Fruit fly (Drosophila melanogaster) whole organism, prepupa: ENCODE data around the gene sordd1.

Experiments used
- Blimp-1 ChIP-seq: fragments of 200-800 bp; sonication (Bioruptor generic); optimal IDR thresholded peaks from 3 replicates; lab custom pipeline; 2017; ENCODE audit warnings: missing biosample characterization, missing genetic modification characterization, mild to moderate bottlenecking, moderate library complexity, missing genetic modification reagents
- CG10631 ChIP-seq: fragments of 200-800 bp; sonication (Bioruptor generic); optimal IDR thresholded peaks from 2 replicates; lab custom pipeline; 2016; ENCODE audit warnings: missing biosample characterization, missing genetic modification characterization
- CG10669 ChIP-seq: fragments of 200-800 bp; sonication (Bioruptor generic); optimal IDR thresholded peaks from 3 replicates; lab custom pipeline; 2018; ENCODE audit warnings: missing biosample characterization, mild to moderate bottlenecking, missing genetic modification characterization, moderate library complexity
- CG11294 ChIP-seq: fragments of 200-800 bp; sonication (Bioruptor generic); IDR thresholded peaks from 2 replicates; pipeline ENCODE4 v1.3.6; 2022; ENCODE audit warnings: missing biosample characterization, missing genetic modification characterization
- CG11762 ChIP-seq: fragments of 200-800 bp; sonication (Bioruptor generic); optimal IDR thresholded peaks from 3 replicates; lab custom pipeline; 2016; ENCODE audit warnings: missing biosample characterization, missing genetic modification characterization; ENCODE audit not compliant: insufficient read depth
- CG15336 ChIP-seq: fragments of 200-800 bp; sonication (Bioruptor generic); IDR thresholded peaks from 2 replicates; pipeline ENCODE4 v1.3.6; 2022; ENCODE audit warnings: missing biosample characterization, missing genetic modification characterization
- CG16779 ChIP-seq: fragments of 200-800 bp; sonication (Bioruptor generic); optimal IDR thresholded peaks from 3 replicates; lab custom pipeline; 2017; ENCODE audit warnings: missing biosample characterization, mild to moderate bottlenecking, missing genetic modification characterization
- CG3032 ChIP-seq: fragments of 200-800 bp; optimal IDR thresholded peaks from 2 replicates; lab custom pipeline; 2019; ENCODE audit warnings: missing biosample characterization, mild to moderate bottlenecking, missing genetic modification characterization, moderate library complexity
- CG32006 ChIP-seq: fragments of 200-800 bp; sonication (Bioruptor generic); optimal IDR thresholded peaks from 3 replicates; lab custom pipeline; 2017; ENCODE audit warnings: missing biosample characterization, mild to moderate bottlenecking, missing genetic modification characterization
- CG34406 ChIP-seq: fragments of 200-800 bp; sonication (Bioruptor generic); optimal IDR thresholded peaks from 3 replicates; lab custom pipeline; 2016; ENCODE audit warnings: missing biosample characterization, missing genetic modification characterization
- CG6163 ChIP-seq: fragments of 200-800 bp; sonication (Bioruptor generic); IDR thresholded peaks from 3 replicates; pipeline ENCODE4 v1.3.6; 2022; ENCODE audit warnings: missing biosample characterization, missing genetic modification characterization
- CG6276 ChIP-seq: fragments of 200-800 bp; sonication (Bioruptor generic); optimal IDR thresholded peaks from 2 replicates; lab custom pipeline; 2017; ENCODE audit warnings: missing biosample characterization, mild to moderate bottlenecking, missing genetic modification characterization
- CG6792 ChIP-seq: fragments of 200-800 bp; sonication (Bioruptor generic); optimal IDR thresholded peaks from 3 replicates; lab custom pipeline; 2016; ENCODE audit warnings: missing biosample characterization, missing genetic modification characterization
- CG6808 ChIP-seq: fragments of 200-800 bp; sonication (Bioruptor generic); optimal IDR thresholded peaks from 3 replicates; lab custom pipeline; 2017; ENCODE audit warnings: missing biosample characterization, missing genetic modification characterization, mild to moderate bottlenecking, moderate library complexity, missing genetic modification reagents
- CG6854 ChIP-seq: fragments of 200-800 bp; sonication (Bioruptor generic); optimal IDR thresholded peaks from 2 replicates; lab custom pipeline; 2017; ENCODE audit warnings: missing biosample characterization, mild to moderate bottlenecking, missing genetic modification characterization
- CG8119 ChIP-seq: fragments of 200-800 bp; sonication (Bioruptor generic); IDR thresholded peaks from 3 replicates; pipeline ENCODE4 v1.3.6; 2022; ENCODE audit warnings: missing biosample characterization, missing genetic modification characterization
- CG8319 ChIP-seq: fragments of 200-800 bp; sonication (Bioruptor generic); optimal IDR thresholded peaks from 3 replicates; lab custom pipeline; 2016; ENCODE audit warnings: missing biosample characterization, missing genetic modification characterization
- Eip75B ChIP-seq: fragments of 200-800 bp; sonication (Bioruptor generic); optimal IDR thresholded peaks from 3 replicates; lab custom pipeline; 2016; ENCODE audit warnings: missing biosample characterization, missing genetic modification characterization
- Eip78C ChIP-seq: fragments of 200-800 bp; sonication (Bioruptor generic); peaks from one replicate; lab custom pipeline; 2016; ENCODE audit warnings: missing biosample characterization, missing genetic modification characterization
- Eip93F ChIP-seq: fragments of 200-800 bp; sonication (Bioruptor generic); optimal IDR thresholded peaks from 2 replicates; lab custom pipeline; 2016; ENCODE audit warnings: missing biosample characterization, mild to moderate bottlenecking, missing genetic modification characterization
- Ets21C ChIP-seq: fragments of 200-800 bp; sonication (Bioruptor generic); optimal IDR thresholded peaks from 3 replicates; lab custom pipeline; 2016; ENCODE audit warnings: missing biosample characterization, missing genetic modification characterization
- Ets96B ChIP-seq: fragments of 200-800 bp; optimal IDR thresholded peaks from 2 replicates; lab custom pipeline; 2019; ENCODE audit warnings: missing biosample characterization, mild to moderate bottlenecking, missing genetic modification characterization, moderate library complexity
- Gug ChIP-seq: fragments of 200-800 bp; sonication (Bioruptor generic); IDR thresholded peaks from 2 replicates; pipeline ENCODE4 v1.3.6; 2022; ENCODE audit warnings: missing biosample characterization, missing genetic modification characterization
- Hr38 ChIP-seq: sonication (Bioruptor generic); optimal IDR thresholded peaks from 2 replicates; lab custom pipeline; 2016; ENCODE audit warnings: missing biosample characterization, missing genetic modification characterization
- Hr39 ChIP-seq: fragments of 200-800 bp; sonication (Bioruptor generic); optimal IDR thresholded peaks from 2 replicates; lab custom pipeline; 2016; ENCODE audit warnings: missing biosample characterization, missing genetic modification characterization
- Hr4 ChIP-seq: fragments of 200-800 bp; sonication (Bioruptor generic); optimal IDR thresholded peaks from 3 replicates; lab custom pipeline; 2016; ENCODE audit warnings: missing biosample characterization, missing genetic modification characterization
- Lpt ChIP-seq: fragments of 200-800 bp; sonication (Bioruptor generic); optimal IDR thresholded peaks from 3 replicates; lab custom pipeline; 2016; ENCODE audit warnings: missing biosample characterization, missing genetic modification characterization
- Met ChIP-seq: fragments of 200-800 bp; sonication (Bioruptor generic); optimal IDR thresholded peaks from 3 replicates; lab custom pipeline; 2016; ENCODE audit warnings: missing biosample characterization, missing genetic modification characterization
- Smox ChIP-seq: fragments of 200-800 bp; sonication (Bioruptor generic); optimal IDR thresholded peaks from 3 replicates; lab custom pipeline; 2016; ENCODE audit warnings: missing biosample characterization, missing genetic modification characterization
- Sox15 ChIP-seq: fragments of 200-800 bp; sonication (Bioruptor generic); optimal IDR thresholded peaks from 3 replicates; lab custom pipeline; 2016; ENCODE audit warnings: missing biosample characterization, missing genetic modification characterization
- achi ChIP-seq: fragments of 200-800 bp; sonication (Bioruptor generic); optimal IDR thresholded peaks from 3 replicates; lab custom pipeline; 2016; ENCODE audit warnings: missing biosample characterization, missing genetic modification characterization
- acj6 ChIP-seq: fragments of 200-800 bp; sonication (Bioruptor generic); optimal IDR thresholded peaks from 3 replicates; lab custom pipeline; 2016; ENCODE audit warnings: missing biosample characterization, missing genetic modification characterization
- cyc ChIP-seq: fragments of 200-800 bp; sonication (Bioruptor generic); optimal IDR thresholded peaks from 3 replicates; lab custom pipeline; 2016; ENCODE audit warnings: missing biosample characterization, missing genetic modification characterization
- dac ChIP-seq: fragments of 200-800 bp; sonication (Bioruptor generic); optimal IDR thresholded peaks from 2 replicates; lab custom pipeline; 2017; ENCODE audit warnings: missing biosample characterization, mild to moderate bottlenecking, missing genetic modification characterization
- dsx ChIP-seq: fragments of 200-800 bp; optimal IDR thresholded peaks from 3 replicates; lab custom pipeline; 2019; ENCODE audit warnings: missing biosample characterization, mild to moderate bottlenecking, missing genetic modification characterization, moderate library complexity; ENCODE audit not compliant: poor library complexity, severe bottlenecking
- eg ChIP-seq: fragments of 200-800 bp; sonication (Bioruptor generic); IDR thresholded peaks from 3 replicates; pipeline ENCODE4 v1.3.6; 2022; ENCODE audit warnings: missing biosample characterization, missing genetic modification characterization
- esn ChIP-seq: fragments of 200-800 bp; sonication (Bioruptor generic); optimal IDR thresholded peaks from 2 replicates; lab custom pipeline; 2016; ENCODE audit warnings: missing biosample characterization, mild to moderate bottlenecking, missing genetic modification characterization, moderate library complexity
- fd85E ChIP-seq: fragments of 200-800 bp; sonication (Bioruptor generic); optimal IDR thresholded peaks from 3 replicates; lab custom pipeline; 2016; ENCODE audit warnings: missing biosample characterization, missing genetic modification characterization
- fkh ChIP-seq: fragments of 200-800 bp; sonication (Bioruptor generic); optimal IDR thresholded peaks from 3 replicates; lab custom pipeline; 2017; ENCODE audit warnings: missing biosample characterization, mild to moderate bottlenecking, missing genetic modification characterization, moderate library complexity
- net ChIP-seq: fragments of 200-800 bp; sonication (Bioruptor generic); optimal IDR thresholded peaks from 3 replicates; lab custom pipeline; 2016; ENCODE audit warnings: missing biosample characterization, missing genetic modification characterization
- ss ChIP-seq, 2 experiments: fragments of 200-800 bp; sonication (Bioruptor generic); optimal IDR thresholded peaks; 2 replicates in 1 of 2; 3 replicates in 1 of 2; lab custom pipeline; 2017 to 2018; ENCODE audit warnings: mild to moderate bottlenecking in 2 of 2, missing biosample characterization in 2 of 2, missing genetic modification characterization in 2 of 2, moderate library complexity in 1 of 2
- svp ChIP-seq: fragments of 200-800 bp; sonication (Bioruptor generic); peaks from one replicate; lab custom pipeline; 2016; ENCODE audit warnings: missing biosample characterization, missing genetic modification characterization
- vri ChIP-seq: fragments of 200-800 bp; sonication (Bioruptor generic); optimal IDR thresholded peaks from 3 replicates; lab custom pipeline; 2016; ENCODE audit warnings: missing biosample characterization, mild to moderate bottlenecking, missing genetic modification characterization

sordd1 gene

DNA sequence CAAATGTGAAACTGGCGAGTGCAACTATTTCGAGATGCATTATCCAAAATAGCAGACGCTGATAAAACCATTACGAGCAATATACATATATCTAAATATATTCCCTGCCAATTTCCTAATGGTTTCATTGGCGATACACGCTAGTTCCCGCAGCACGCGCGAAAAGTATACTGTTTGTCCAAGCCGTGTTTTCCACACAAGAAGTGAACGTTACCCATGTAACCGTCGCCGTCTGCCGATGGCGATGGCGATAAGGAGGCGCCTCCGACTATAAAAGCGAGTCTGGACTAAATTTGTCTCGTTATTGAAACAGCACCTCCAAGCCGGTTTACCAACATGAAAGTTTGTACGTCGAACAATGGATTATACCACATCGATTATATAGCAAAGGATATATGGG lies 17.0 kb downstream of the sordd1 start, which contains the start of gene CG43673:
Gene CG43673, plus strand, starts transcription at position 301 of the 400 bp plus-strand sequence.
- no peak for TF ChIP-seq svp (GFP tag; lab: Kevin White, UChicago)
- TF ChIP-seq Blimp-1 (GFP tag; lab: Kevin White, UChicago), result no peak
- no peak for TF ChIP-seq Eip75B
- TF ChIP-seq CG11294, result no peak
- TF ChIP-seq Hr4, result no peak
- TF ChIP-seq Hr38, result no peak
- no peak for TF ChIP-seq acj6 (GFP tag; lab: Kevin White, UChicago)
- no peak for TF ChIP-seq Gug
- TF ChIP-seq Ets96B (tag; lab: Kevin White, UChicago), result no peak
- TF ChIP-seq Smox, result no peak
- no peak for TF ChIP-seq CG32006 (GFP tag; lab: Kevin White, UChicago)
- no peak for TF ChIP-seq Ets21C
- no peak for TF ChIP-seq eg (GFP tag; lab: Robert Waterston, UW)
- TF ChIP-seq CG6808 (GFP tag; lab: Kevin White, UChicago), result no peak

DNA sequence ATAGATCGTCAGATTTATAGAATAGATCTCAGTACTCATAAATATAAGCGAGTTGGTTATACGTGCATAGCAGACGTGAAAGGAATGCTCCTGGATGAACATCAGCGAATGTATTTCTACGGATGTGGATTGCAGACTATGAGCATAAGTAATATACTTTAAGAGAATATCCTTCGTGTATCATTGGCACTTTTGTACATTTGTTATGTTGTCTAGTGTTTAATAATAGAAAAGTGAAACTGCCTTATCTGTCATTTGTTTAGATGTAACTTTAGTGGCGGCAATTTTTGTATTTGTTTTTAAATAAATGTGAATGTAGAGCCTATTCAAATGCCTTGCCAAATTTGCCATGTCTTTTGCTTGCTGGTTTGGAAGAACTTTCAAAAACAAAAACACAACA lies 23.2 kb downstream of the sordd1 start, which contains the start of gene CG43672:
Gene CG43672, plus strand, starts transcription at position 301 of the 400 bp plus-strand sequence.
- TF ChIP-seq Smox (no peak), Hr39 (GFP tag; lab: Kevin White, UChicago) (no peak), ss (GFP tag; optimal IDR thresholded peaks at IDR 0.05; lab: Kevin White, UChicago) (no peak), eg (GFP tag; lab: Robert Waterston, UW) (no peak), CG10631 (GFP tag; lab: Kevin White, UChicago) (no peak), svp (GFP tag; lab: Kevin White, UChicago) (no peak), CG6276 (GFP tag; lab: Kevin White, UChicago) (no peak), Ets21C (no peak), CG15336 (GFP tag; lab: Robert Waterston, UW) (no peak), CG16779 (no peak), Sox15 (GFP tag; lab: Kevin White, UChicago) (no peak), dac (GFP tag; lab: Kevin White, UChicago) (no peak), CG10669 (GFP tag; lab: Kevin White, UChicago) (no peak), fkh (no peak), Blimp-1 (GFP tag; lab: Kevin White, UChicago) (no peak), CG6163 (GFP tag; lab: Robert Waterston, UW) (no peak), net (no peak), CG8119 (GFP tag; lab: Robert Waterston, UW) (no peak), Lpt (GFP tag; lab: Kevin White, UChicago) (no peak)

DNA sequence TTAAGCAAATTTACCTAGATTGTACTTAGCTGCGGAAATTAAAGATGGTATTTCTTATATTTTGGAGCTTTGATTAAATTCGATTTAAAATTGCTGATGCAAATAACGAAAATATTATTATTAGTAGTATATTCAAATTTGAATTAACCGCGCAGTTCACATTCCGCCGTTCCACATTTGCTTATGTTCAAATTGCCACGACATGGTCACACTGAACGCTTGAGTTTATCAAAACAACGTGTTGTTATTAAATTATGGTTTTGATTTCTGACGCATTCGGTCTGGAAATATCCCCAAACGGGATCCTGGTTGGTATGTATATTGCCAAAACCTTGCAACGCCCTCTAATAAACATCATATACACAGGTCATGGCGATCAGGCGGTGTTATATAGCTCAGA lies 26.4 kb downstream of the sordd1 start, which contains the start of gene CG33172:
Gene CG33172, plus strand, starts transcription at position 208 of the 400 bp plus-strand sequence.
- TF ChIP-seq fd85E (GFP tag; lab: Kevin White, UChicago) (no peak), Lpt (GFP tag; lab: Kevin White, UChicago) (no peak), CG6792 (no peak), CG8319 (no peak), dsx (GFP tag; lab: Kevin White, UChicago) (no peak), CG34406 (no peak), CG16779 (no peak), Eip93F (GFP tag; lab: Kevin White, UChicago) (no peak), achi (GFP tag; lab: Kevin White, UChicago) (no peak), eg (GFP tag; lab: Robert Waterston, UW) (no peak), net (no peak), CG6276 (GFP tag; lab: Kevin White, UChicago) (no peak), Met (GFP tag; lab: Kevin White, UChicago) (no peak)

DNA sequence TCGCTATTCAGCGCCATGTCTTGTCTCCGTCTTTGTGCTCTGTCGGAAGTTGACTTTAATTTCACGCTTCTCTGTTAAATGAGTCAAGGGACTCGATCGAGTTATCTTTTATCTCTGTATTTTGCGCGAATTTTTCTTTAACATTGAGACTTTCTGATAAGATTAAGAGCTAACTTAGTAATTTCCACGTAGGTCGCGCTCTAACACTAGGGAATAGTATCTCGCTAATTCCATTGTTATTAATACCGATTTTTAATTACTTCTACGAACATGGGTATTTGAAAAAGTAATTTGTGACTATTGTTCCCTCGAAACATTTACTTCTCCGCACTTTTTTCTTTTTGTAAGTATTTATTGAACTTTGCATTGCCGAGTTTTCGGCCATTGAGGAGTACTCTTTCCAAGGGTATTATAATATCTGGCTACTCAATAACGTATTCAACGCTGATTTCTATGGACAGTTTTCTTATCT lies 29.4 kb downstream of the sordd1 start, which contains the start of gene CG8952:
Gene CG8952, minus strand, starts transcription at position 51 of the 472 bp plus-strand sequence.
- TF ChIP-seq svp (GFP tag; lab: Kevin White, UChicago) (no peak), CG6792 (no peak), Sox15 (GFP tag; lab: Kevin White, UChicago) (no peak), CG32006 (GFP tag; lab: Kevin White, UChicago) (no peak), ss (GFP tag; optimal IDR thresholded peaks at IDR 0.05; lab: Kevin White, UChicago) (no peak), Ets21C (no peak), CG11294 (no peak), Blimp-1 (GFP tag; lab: Kevin White, UChicago) (no peak), CG3032 (tag; lab: Kevin White, UChicago) (no peak), eg (GFP tag; lab: Robert Waterston, UW) (no peak), CG11762 (GFP tag; lab: Kevin White, UChicago) (no peak), CG6854 (GFP tag; lab: Kevin White, UChicago) (no peak), vri (GFP tag; lab: Kevin White, UChicago) (no peak), CG16779 (no peak), esn (GFP tag; lab: Kevin White, UChicago) (no peak), Eip75B (no peak), Eip78C (GFP tag; lab: Kevin White, UChicago) (no peak), cyc (GFP tag; lab: Kevin White, UChicago) (no peak)
